Fruit fly (Drosophila melanogaster): ENCODE data around the gene HLH3B.
A peak's percentile ranks its signal among the peaks of the same experiment; 100 is the strongest.

HLH3B gene

DNA sequence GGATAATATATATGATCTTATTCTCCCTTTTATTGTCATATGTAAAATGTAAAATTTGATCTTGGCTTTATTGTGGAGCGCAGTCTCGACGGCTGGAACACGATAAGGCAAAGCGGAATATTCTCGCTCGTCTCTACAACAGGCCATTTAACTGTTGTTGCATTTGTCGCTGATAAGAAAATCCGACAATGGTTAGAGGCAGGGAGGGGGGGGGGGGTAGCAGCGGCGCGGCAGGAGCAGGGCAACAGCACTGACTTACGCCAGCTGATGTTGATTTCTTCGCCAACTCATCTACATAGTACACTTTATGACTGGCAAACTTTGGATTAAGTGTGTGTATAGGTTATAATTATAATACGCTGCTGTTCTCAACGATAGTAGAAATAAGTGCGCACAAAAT lies 19.8 kb downstream of the HLH3B start:
- TF ChIP-seq pan (optimal IDR thresholded peaks at IDR 0.05) (no peak), EcR (GFP tag; optimal IDR thresholded peaks at IDR 0.05) (no peak), usp (GFP tag; optimal IDR thresholded peaks at IDR 0.05) (no peak), Dll (optimal IDR thresholded peaks at IDR 0.05) (no peak), CG8478 (optimal IDR thresholded peaks at IDR 0.05) (no peak), psq (optimal IDR thresholded peaks at IDR 0.05) (no peak)

DNA sequence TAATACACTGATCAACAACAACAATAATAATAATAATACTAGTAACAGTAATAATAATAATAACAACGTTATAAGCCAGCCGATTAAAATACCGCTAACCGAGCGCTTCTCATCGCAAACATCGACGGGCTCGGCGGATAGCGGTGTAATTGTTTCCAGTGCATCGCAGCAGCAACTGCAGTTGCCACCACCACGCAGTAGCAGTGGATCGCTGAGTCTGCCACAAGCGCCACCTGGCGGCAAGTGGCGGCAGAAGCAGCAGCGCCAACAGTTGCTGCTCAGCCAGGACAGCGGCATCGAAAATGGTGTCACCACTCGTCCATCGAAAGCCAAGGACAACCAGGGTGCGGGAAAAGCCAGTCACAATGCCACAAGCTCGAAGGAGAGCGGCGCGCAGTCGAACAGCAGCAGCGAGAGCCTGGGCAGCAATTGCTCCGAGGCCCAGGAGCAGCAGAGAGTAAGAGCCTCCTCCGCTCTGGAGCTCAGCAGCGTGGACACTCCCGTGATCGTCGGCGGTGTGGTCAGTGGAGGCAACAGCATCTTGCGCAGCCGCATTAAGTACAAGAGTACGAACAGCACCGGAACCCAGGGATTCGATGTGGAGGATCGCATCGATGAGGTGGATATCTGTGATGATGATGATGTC lies 22.0 kb downstream of the HLH3B start:
- no peak for TF ChIP-seq Dll (optimal IDR thresholded peaks at IDR 0.05)
- TF ChIP-seq psq (optimal IDR thresholded peaks at IDR 0.05) = no peak
- no peak for TF ChIP-seq CG8478 (optimal IDR thresholded peaks at IDR 0.05)
- TF ChIP-seq pan (optimal IDR thresholded peaks at IDR 0.05) = no peak
- no peak for TF ChIP-seq EcR (GFP tag; optimal IDR thresholded peaks at IDR 0.05)
- TF ChIP-seq usp (GFP tag; optimal IDR thresholded peaks at IDR 0.05) = no peak

DNA sequence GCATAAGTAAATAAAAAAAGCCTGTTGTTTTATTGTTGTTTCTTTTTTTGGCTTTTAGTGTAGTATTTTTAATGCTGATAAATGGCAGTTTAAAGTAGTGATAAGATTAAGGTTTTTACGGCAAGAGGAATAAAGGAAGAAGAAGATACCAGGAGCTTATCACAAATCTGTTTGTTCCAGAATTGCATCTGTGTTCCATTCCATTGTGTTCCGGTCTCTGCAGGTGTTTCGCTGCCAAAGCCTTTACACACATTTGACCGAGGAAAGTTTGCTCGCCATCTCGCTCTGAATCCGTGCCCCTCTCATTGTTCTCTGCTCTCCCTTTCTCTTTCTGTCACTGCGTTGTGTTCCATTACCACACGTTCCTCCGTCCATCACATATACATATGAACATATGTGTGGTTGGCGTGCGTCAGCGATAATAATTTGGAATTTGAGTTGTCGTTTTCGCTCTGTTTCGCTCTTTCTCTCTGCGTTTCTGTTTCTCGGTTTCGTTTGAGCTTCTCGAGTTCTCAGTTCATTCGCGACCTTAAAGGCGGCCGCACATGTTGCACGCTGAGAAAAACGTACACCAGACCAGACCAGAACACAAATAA lies 23.2 kb downstream of the HLH3B start:
- no peak for TF ChIP-seq EcR (GFP tag; optimal IDR thresholded peaks at IDR 0.05)
- no peak for TF ChIP-seq pan (optimal IDR thresholded peaks at IDR 0.05)
- TF ChIP-seq Dll (optimal IDR thresholded peaks at IDR 0.05) = no peak
- TF ChIP-seq usp (GFP tag; optimal IDR thresholded peaks at IDR 0.05) = no peak
- no peak for TF ChIP-seq psq (optimal IDR thresholded peaks at IDR 0.05)
- no peak for TF ChIP-seq CG8478 (optimal IDR thresholded peaks at IDR 0.05)

DNA sequence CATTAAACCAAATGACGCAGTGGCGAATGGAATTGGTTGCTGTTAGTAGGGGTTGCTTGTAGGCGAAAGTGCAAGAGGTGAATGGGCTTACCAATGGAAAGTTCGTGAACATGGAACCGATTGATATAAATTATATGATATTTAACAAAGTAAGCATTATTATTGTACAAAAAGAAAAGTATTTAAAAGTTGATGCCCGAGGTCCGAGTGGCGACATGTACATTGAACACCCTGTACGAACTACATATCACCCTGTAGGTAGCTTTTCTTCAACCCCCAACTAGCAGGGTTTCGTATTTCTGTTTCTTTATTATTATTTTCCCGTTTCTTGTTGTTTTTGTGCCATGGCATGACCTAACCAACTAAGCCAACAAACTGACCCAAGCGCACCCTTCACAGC lies 24.3 kb downstream of the HLH3B start:
- no peak for TF ChIP-seq EcR (GFP tag; optimal IDR thresholded peaks at IDR 0.05)

DNA sequence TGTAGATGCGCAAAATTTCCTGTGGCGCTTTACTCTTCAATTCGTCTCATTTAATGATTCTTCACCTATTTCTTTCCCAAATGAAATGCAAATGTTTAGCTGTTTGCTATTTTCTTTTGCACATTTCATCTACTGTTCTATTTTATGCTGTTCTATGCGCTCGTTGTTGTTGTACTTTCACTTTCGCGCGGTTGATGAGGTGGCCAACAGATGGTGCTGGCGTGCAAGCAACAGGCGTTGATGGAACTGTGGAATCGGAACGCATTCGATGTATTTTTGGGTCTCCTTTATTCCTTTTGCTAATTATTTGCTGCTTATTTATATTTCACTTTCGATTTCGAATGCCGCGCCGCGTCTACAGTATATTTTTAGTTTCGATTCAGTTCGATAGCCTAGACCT lies 25.5 kb downstream of the HLH3B start:
- no peak for TF ChIP-seq EcR (GFP tag; optimal IDR thresholded peaks at IDR 0.05)
- no peak for TF ChIP-seq psq (optimal IDR thresholded peaks at IDR 0.05)
- TF ChIP-seq usp (GFP tag; optimal IDR thresholded peaks at IDR 0.05) = no peak
- no peak for TF ChIP-seq Dll (optimal IDR thresholded peaks at IDR 0.05)
- TF ChIP-seq CG8478 (optimal IDR thresholded peaks at IDR 0.05) = no peak
- TF ChIP-seq pan (optimal IDR thresholded peaks at IDR 0.05) = no peak

DNA sequence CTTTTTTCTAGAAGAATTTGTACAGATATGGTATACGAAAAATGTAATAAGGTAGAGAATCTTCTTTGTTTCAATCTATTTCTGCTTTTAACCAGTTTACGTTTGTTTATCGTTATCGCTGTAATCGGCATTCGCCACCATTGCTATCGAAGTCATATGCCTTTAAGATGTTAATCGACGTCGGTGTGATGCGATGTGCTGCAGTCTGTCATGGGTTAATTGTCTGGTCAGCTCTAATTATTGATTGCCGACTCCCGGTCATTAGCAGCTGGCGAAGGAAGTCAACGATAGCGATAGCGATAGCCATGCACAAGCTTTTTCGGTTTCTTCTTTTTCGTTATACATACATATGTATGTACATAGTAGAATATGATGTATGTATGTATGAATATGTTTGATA lies 26.0 kb downstream of the HLH3B start:
- no peak for TF ChIP-seq EcR (GFP tag; optimal IDR thresholded peaks at IDR 0.05)
- TF ChIP-seq usp (GFP tag; optimal IDR thresholded peaks at IDR 0.05) = no peak
- TF ChIP-seq CG8478 (optimal IDR thresholded peaks at IDR 0.05) = no peak
- no peak for TF ChIP-seq psq (optimal IDR thresholded peaks at IDR 0.05)
- no peak for TF ChIP-seq Dll (optimal IDR thresholded peaks at IDR 0.05)
- no peak for TF ChIP-seq pan (optimal IDR thresholded peaks at IDR 0.05)

DNA sequence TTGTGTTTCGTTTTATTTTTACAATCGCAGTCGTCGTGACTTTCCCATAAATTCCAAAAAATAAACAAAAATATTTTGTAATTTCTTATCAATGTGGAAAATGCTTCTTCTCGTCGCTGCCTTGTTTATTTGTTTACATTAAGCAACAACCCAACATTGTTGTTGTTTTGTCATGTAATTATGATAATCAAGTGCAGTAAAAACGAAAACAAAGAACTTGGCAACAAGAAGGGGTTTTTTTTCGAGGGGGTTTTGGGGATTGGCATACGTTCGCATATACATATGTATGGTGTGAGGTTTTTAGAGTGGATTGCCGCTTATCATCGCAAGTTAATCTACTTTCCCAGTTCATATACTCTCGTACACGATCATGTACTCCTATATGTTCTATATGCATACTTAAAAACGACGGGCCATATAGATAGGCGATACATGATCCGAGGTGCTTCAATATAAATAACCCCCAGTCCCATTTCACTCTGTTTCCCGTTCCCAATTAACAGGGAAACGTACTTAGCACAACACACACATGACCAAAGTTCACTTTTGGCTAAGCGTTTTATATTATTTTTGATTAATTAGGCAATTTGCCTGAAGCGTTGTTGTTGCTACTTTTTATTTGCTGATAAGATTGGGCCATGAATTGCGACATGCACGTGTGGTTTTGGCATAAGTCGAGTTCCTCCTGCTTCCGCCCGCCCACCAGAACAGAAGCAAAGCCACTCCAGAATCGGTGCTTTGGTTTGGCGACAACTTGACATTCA lies 27.8 kb downstream of the HLH3B start:
- TF ChIP-seq CG8478 (optimal IDR thresholded peaks at IDR 0.05) (no peak), Dll (optimal IDR thresholded peaks at IDR 0.05) (no peak), EcR (GFP tag; optimal IDR thresholded peaks at IDR 0.05) (no peak), usp (GFP tag; optimal IDR thresholded peaks at IDR 0.05) (no peak), pan (optimal IDR thresholded peaks at IDR 0.05) (no peak), psq (optimal IDR thresholded peaks at IDR 0.05) (no peak)

DNA sequence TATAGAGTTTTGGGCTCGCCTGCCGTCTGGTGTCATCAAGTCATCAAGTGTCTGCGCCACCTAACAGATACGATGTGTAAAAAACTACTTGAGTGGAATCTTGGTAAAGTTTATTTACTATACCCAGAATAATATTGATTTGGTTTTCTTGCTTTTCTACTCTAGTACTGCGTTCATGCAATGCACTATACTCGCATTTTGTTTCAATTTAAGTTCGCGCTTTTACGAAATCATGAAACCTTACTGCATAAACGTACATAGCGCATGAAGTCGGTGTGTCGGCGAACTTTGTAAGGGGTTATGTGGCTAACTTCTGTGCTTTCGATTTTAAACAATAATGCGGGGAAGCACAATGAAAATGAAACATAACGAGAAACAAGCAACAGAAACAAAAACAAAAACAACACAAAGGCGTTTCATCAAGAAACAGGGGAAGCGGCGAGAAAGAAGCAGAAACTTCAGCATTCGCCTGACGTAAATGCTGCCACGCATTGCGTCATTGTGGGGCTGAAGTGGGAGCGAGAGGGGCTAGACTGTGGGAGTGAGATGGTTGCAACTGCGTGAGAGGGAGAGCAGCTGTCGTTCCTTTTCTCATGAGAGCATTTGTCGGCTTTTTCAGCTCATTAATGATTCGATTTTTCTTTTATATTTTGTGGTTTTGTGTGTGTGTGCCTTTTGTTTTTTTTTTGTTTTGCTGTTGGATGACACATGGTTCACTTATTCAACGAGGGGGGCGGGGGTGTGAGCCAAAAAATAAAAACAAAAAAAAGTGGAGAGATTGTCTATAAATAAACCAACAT lies 29.2 kb downstream of the HLH3B start:
- TF ChIP-seq psq (optimal IDR thresholded peaks at IDR 0.05) = no peak
- peak; percentile 7 for TF ChIP-seq Dll (optimal IDR thresholded peaks at IDR 0.05)

DNA sequence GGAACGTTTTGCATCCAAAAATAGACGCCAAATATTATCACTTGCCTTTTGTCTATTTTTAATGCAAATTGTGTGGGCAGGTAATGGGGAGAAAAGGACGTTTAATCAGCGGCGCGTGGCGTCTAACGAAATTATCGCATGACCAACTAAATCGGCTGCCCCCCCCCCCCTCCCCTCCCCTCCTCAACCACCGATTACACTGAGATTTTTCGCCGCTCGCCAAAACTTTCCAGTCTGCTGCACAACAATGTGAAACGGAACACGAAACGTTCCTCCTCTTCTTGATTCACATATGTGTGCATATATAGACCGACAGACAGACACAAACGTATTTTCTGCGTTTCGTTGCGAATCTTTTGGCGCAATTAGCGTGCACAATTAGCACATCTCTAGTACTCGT lies 30.4 kb downstream of the HLH3B start:
- TF ChIP-seq usp (GFP tag; optimal IDR thresholded peaks at IDR 0.05) (no peak), Dll (optimal IDR thresholded peaks at IDR 0.05) (no peak), pan (optimal IDR thresholded peaks at IDR 0.05) (no peak), psq (optimal IDR thresholded peaks at IDR 0.05) (no peak), CG8478 (optimal IDR thresholded peaks at IDR 0.05) (no peak), EcR (GFP tag; optimal IDR thresholded peaks at IDR 0.05) (no peak)

DNA sequence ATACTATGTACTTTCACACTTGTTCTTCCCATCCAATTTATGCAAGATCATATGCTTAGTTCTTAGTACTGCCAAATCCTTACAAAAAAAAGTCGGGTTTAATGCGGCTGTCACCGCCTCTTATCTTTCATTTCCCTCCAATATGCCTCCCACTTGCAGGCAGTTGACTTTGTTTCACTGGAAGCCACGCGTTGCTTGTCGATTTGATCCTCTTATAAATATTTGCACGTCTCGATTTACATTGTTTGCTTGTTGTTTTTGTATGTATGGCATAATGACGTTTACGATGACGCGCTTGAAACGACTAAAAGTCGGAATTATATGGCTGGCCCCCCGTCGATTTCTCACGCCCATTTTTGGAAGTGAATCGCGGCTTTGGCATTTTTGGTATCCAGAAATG lies 32.6 kb downstream of the HLH3B start:
- TF ChIP-seq pan (optimal IDR thresholded peaks at IDR 0.05) = no peak
- TF ChIP-seq CG8478 (optimal IDR thresholded peaks at IDR 0.05) = no peak
- no peak for TF ChIP-seq usp (GFP tag; optimal IDR thresholded peaks at IDR 0.05)
- TF ChIP-seq EcR (GFP tag; optimal IDR thresholded peaks at IDR 0.05) = no peak
- TF ChIP-seq Dll (optimal IDR thresholded peaks at IDR 0.05) = no peak
- TF ChIP-seq psq (optimal IDR thresholded peaks at IDR 0.05) = no peak

DNA sequence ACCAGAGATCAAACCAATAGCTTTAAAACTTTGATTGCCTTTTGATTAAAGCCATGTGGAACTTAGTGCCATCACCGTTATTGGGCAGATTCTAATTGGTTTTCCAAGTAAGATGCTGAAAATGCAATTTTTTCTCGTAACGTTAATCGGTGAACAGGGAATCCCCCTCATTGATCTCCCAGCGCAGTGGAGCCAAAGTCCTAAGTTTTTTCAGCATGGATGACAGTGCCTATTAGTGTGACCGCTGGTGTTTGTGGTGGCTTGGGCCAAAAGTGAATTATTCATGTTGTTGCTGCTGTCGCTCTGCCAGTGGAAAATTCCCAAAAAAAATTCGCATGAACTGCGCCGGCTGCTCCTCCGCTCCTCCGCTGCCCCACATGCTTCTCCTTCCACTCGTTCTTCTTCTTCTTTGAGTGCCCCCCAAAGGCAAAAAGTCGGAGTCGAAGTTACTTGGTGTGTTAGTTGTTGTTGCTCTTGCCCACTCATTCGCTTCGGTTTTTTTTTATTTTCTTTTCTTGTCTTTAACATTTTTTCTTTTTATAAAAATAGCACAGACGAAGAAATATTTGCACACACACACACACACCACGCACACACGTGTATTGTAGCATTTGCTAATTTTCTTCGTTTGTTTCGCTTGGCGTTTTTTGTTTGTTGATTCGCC lies 33.4 kb downstream of the HLH3B start:
- TF ChIP-seq EcR (GFP tag; optimal IDR thresholded peaks at IDR 0.05) (peak in 1 of 2 experiments; percentile 26), usp (GFP tag; optimal IDR thresholded peaks at IDR 0.05) (no peak)

DNA sequence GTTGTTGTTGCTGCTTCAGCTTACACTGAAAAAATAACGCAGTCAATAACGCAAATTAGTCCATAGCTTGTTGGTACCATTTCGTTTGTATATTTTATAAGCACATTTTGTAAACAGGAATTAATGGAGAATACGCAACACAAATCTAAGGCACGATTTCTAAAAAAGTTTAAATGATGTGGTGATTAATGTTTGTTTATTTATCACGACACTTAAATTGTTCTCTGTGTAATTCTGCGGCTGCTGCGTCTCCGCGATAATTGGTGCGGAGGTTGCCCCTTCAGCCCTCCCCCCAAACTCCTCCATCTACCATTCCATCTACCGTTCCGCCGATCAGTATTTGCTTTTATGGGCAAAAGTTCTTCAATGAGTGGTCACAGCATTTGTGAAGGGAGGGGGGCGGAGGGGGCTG lies 34.0 kb downstream of the HLH3B start:
- TF ChIP-seq Dll (optimal IDR thresholded peaks at IDR 0.05) (peak; percentile 37), EcR (GFP tag; optimal IDR thresholded peaks at IDR 0.05) (no peak)

Data from whole organism.